Worm (Caenorhabditis elegans) whole organism, L4/young adult: Measurements from ENCODE around the gene ZK353.4.

Source experiments
- W03F9.2 ChIP-seq: fragments of 150-350 bp; optimal IDR thresholded peaks from 2 replicates; lab custom pipeline; 2014; ENCODE audit warnings: missing biosample characterization, missing genetic modification characterization
- dao-5 ChIP-seq: sonication (generic microtip); optimal IDR thresholded peaks from 2 replicates; lab custom pipeline; 2016; ENCODE audit warnings: missing genotype, missing genetic modification characterization, moderate library complexity, missing compliant biosample characterization

DNA sequence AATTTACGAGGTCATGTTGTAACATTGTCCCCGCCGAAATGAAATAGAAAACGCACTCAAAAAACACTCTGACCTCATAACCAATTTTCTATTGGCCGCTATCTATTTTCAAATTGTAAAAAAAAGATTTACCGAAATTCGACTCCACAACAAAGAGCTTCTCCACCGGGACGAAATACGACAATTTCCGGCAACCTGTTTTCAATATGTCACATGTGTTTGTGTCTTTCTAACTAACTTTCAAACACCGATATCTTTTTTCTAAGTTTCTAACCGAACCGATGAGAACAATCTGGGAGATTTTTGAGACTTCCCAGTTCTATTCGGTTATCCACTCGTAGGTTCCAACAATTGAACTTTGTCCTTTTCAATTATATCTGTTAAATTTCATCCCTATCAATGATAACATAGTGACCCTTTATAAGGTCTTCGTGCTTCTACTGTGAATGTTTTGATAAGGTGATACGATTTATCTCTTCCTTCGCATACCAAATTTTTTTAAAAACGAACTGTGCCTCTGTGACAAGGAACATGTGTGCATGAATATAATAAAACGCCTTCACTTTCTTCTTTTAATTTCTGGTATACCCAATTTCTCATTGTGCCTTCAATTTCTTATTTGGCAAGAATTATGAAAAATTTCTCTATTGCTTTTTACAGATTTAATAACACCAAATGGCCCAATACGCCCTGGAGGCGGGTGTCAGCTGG is 17.7 kb downstream of the ZK353.4 start, which contains the start of gene lmbr-1:
- TF ChIP-seq W03F9.2 (tag; lab: Kevin White, UChicago) (no peak), dao-5 (tag; lab: Kevin White, UChicago) (no peak)
